Worm (Caenorhabditis elegans) whole organism, L4 larva: ENCODE measurements around the gene T15H9.5.

ENCODE experiments used
- F10B5.3 ChIP-seq: sonication (generic microtip); optimal IDR thresholded peaks from 2 replicates; lab custom pipeline; 2016; ENCODE audit warnings: mild to moderate bottlenecking, missing genetic modification characterization, missing compliant biosample characterization
- F37D6.2 ChIP-seq: sonication (generic microtip); optimal IDR thresholded peaks from 2 replicates; lab custom pipeline; 2016; ENCODE audit warnings: mild to moderate bottlenecking, missing genetic modification characterization, missing compliant biosample characterization
- F49E8.2 ChIP-seq: sonication (generic microtip); optimal IDR thresholded peaks from 2 replicates; lab custom pipeline; 2016; ENCODE audit warnings: missing compliant biosample characterization, mild to moderate bottlenecking, missing genetic modification characterization, borderline replicate concordance
- R02D3.7 ChIP-seq: fragments of 150-350 bp; sonication (generic microtip); optimal IDR thresholded peaks from 3 replicates; lab custom pipeline; 2014; ENCODE audit warnings: missing biosample characterization, missing genetic modification characterization
- T20F7.1 ChIP-seq: fragments of 200-800 bp; sonication (Bioruptor generic); optimal IDR thresholded peaks from 2 replicates; lab custom pipeline; 2018; ENCODE audit warnings: mild to moderate bottlenecking, missing genetic modification characterization, missing compliant biosample characterization
- Y105C5A.15 ChIP-seq: fragments of 200-800 bp; sonication (Bioruptor generic); IDR thresholded peaks from 2 replicates; pipeline ENCODE4 v1.3.6; 2022; ENCODE audit warnings: missing genetic modification characterization, missing compliant biosample characterization
- Y48G9A.11 ChIP-seq: fragments of 200-800 bp; sonication (Bioruptor generic); IDR thresholded peaks from 2 replicates; pipeline ENCODE4 v1.3.6; 2022; ENCODE audit warnings: missing genetic modification reagents, missing genetic modification characterization, missing compliant biosample characterization
- ZK546.5 ChIP-seq, 2 experiments: sonication (generic microtip); optimal IDR thresholded peaks; 2 replicates each; lab custom pipeline; 2017; ENCODE audit warnings: missing biosample characterization in 2 of 2, missing genetic modification characterization in 2 of 2
- ama-1 ChIP-seq: fragments of 150-350 bp; optimal IDR thresholded peaks from 2 replicates; lab custom pipeline; 2014; ENCODE audit warnings: inconsistent platforms, mixed read lengths
- ceh-28 ChIP-seq: fragments of 150-350 bp; optimal IDR thresholded peaks from 2 replicates; lab custom pipeline; 2014; ENCODE audit warnings: missing biosample characterization, missing genetic modification reagents, missing genetic modification characterization
- ceh-82 ChIP-seq: sonication (generic microtip); optimal IDR thresholded peaks from 2 replicates; lab custom pipeline; 2017; ENCODE audit warnings: missing biosample characterization, missing genetic modification characterization
- ctbp-1 ChIP-seq: fragments of 200-800 bp; sonication (Bioruptor generic); IDR thresholded peaks from 2 replicates; pipeline ENCODE4 v1.3.6; 2022; ENCODE audit warnings: missing genetic modification reagents, missing genetic modification characterization, missing compliant biosample characterization
- daf-16 ChIP-seq, 3 experiments: sonication (generic microtip); optimal IDR thresholded peaks; 2 replicates each; lab custom pipeline; 2016 to 2017; ENCODE audit warnings: missing genetic modification characterization in 3 of 3, missing genetic modification reagents in 3 of 3, mild to moderate bottlenecking in 2 of 3, missing compliant biosample characterization in 2 of 3, missing biosample characterization in 1 of 3, moderate library complexity in 1 of 3
- daf-19 ChIP-seq: fragments of 200-800 bp; sonication (Bioruptor generic); conservative IDR thresholded peaks from 2 replicates; pipeline ENCODE4 v1.3.6; 2022; ENCODE audit warnings: missing genetic modification characterization, missing compliant biosample characterization
- dmd-6 ChIP-seq: fragments of 200-800 bp; sonication (Bioruptor generic); IDR thresholded peaks from 2 replicates; pipeline ENCODE4 v1.3.6; 2022; ENCODE audit warnings: missing genetic modification reagents, missing genetic modification characterization, missing compliant biosample characterization
- dmd-9 ChIP-seq: fragments of 200-800 bp; sonication (Bioruptor generic); IDR thresholded peaks from 2 replicates; pipeline ENCODE4 v1.3.6; 2022; ENCODE audit warnings: missing genetic modification reagents, missing genetic modification characterization, missing compliant biosample characterization
- dpl-1 ChIP-seq: fragments of 150-350 bp; optimal IDR thresholded peaks from 2 replicates; lab custom pipeline; 2014; ENCODE audit warnings: missing biosample characterization, missing genetic modification reagents, missing genetic modification characterization
- dve-1 ChIP-seq: sonication (generic microtip); optimal IDR thresholded peaks from 2 replicates; lab custom pipeline; 2017; ENCODE audit warnings: antibody characterized with exemption, mild to moderate bottlenecking, missing genetic modification characterization, missing compliant biosample characterization; ENCODE audit not compliant: insufficient read depth
- egl-43 ChIP-seq: fragments of 200-800 bp; sonication (Bioruptor generic); IDR thresholded peaks from 2 replicates; pipeline ENCODE4 v1.3.6; 2022; ENCODE audit warnings: missing genetic modification reagents, missing genetic modification characterization, missing compliant biosample characterization
- hif-1 ChIP-seq, 2 experiments: sonication (generic microtip); optimal IDR thresholded peaks; 2 replicates each; lab custom pipeline; 2016 to 2017; ENCODE audit warnings: missing compliant biosample characterization in 2 of 2, missing genetic modification characterization in 2 of 2, missing genetic modification reagents in 2 of 2, missing genotype in 2 of 2, mild to moderate bottlenecking in 1 of 2
- hlh-11 ChIP-seq: fragments of 200-800 bp; sonication (Bioruptor generic); optimal IDR thresholded peaks from 2 replicates; lab custom pipeline; 2018; ENCODE audit warnings: mild to moderate bottlenecking, missing genetic modification characterization, missing compliant biosample characterization
- hlh-30 ChIP-seq: sonication (generic microtip); optimal IDR thresholded peaks from 2 replicates; lab custom pipeline; 2017; ENCODE audit warnings: antibody characterized with exemption, mild to moderate bottlenecking, missing genetic modification characterization, missing compliant biosample characterization; ENCODE audit not compliant: insufficient read depth
- hmg-1.1 ChIP-seq: fragments of 200-800 bp; sonication (Bioruptor generic); IDR thresholded peaks from 2 replicates; pipeline ENCODE4 v1.3.6; 2022; ENCODE audit warnings: missing genetic modification reagents, missing genetic modification characterization, missing compliant biosample characterization
- lim-7 ChIP-seq: fragments of 200-800 bp; sonication (Bioruptor generic); IDR thresholded peaks from 2 replicates; pipeline ENCODE4 v1.3.6; 2022; ENCODE audit warnings: missing genetic modification characterization, missing compliant biosample characterization
- lin-29 ChIP-seq: fragments of 200-800 bp; sonication (Bioruptor generic); IDR thresholded peaks from 2 replicates; pipeline ENCODE4 v1.3.6; 2022; ENCODE audit warnings: missing genetic modification reagents, missing genetic modification characterization, missing compliant biosample characterization
- lir-3 ChIP-seq: sonication (generic microtip); optimal IDR thresholded peaks from 2 replicates; lab custom pipeline; 2016; ENCODE audit warnings: mild to moderate bottlenecking, missing genetic modification characterization, missing compliant biosample characterization
- mdl-1 ChIP-seq, 2 experiments: fragments of 150-350 bp in 1 of 2; sonication (generic microtip) in 1 of 2; optimal IDR thresholded peaks; 2 replicates each; lab custom pipeline; 2014 to 2017; ENCODE audit warnings: missing biosample characterization in 2 of 2, missing genetic modification characterization in 2 of 2
- mep-1 ChIP-seq: fragments of 150-350 bp; sonication (generic microtip); optimal IDR thresholded peaks from 3 replicates; lab custom pipeline; 2014; ENCODE audit warnings: missing biosample characterization, missing genetic modification characterization
- mes-2 ChIP-seq: sonication (generic microtip); optimal IDR thresholded peaks from 2 replicates; lab custom pipeline; 2016; ENCODE audit warnings: missing genotype, mild to moderate bottlenecking, missing genetic modification characterization, missing compliant biosample characterization; ENCODE audit not compliant: poor library complexity, severe bottlenecking
- nhr-11 ChIP-seq: fragments of 150-350 bp; optimal IDR thresholded peaks from 2 replicates; lab custom pipeline; 2014; ENCODE audit warnings: missing biosample characterization, missing genetic modification characterization
- nhr-25 ChIP-seq: sonication (generic microtip); optimal IDR thresholded peaks from 2 replicates; lab custom pipeline; 2017; ENCODE audit warnings: missing genetic modification characterization, mild to moderate bottlenecking, missing compliant biosample characterization, antibody characterized with exemption, moderate library complexity, borderline replicate concordance; ENCODE audit not compliant: insufficient read depth
- nhr-28 ChIP-seq: fragments of 150-350 bp; optimal IDR thresholded peaks from 2 replicates; lab custom pipeline; 2014; ENCODE audit warnings: missing biosample characterization, missing genetic modification characterization
- nhr-48 ChIP-seq: sonication (generic microtip); optimal IDR thresholded peaks from 2 replicates; lab custom pipeline; 2016; ENCODE audit warnings: mild to moderate bottlenecking, missing genetic modification characterization, missing compliant biosample characterization
- nhr-6 ChIP-seq: fragments of 150-350 bp; optimal IDR thresholded peaks from 2 replicates; lab custom pipeline; 2014; ENCODE audit warnings: missing biosample characterization, missing genetic modification characterization
- nhr-77 ChIP-seq: fragments of 150-350 bp; optimal IDR thresholded peaks from 2 replicates; lab custom pipeline; 2014; ENCODE audit warnings: missing biosample characterization, missing genetic modification characterization
- rbr-2 ChIP-seq: sonication (generic microtip); optimal IDR thresholded peaks from 2 replicates; lab custom pipeline; 2016; ENCODE audit warnings: missing genotype, missing genetic modification characterization, missing compliant biosample characterization
- saeg-2 ChIP-seq: fragments of 200-800 bp; sonication (Bioruptor generic); IDR thresholded peaks from 2 replicates; pipeline ENCODE4 v1.3.6; 2022; ENCODE audit warnings: missing genetic modification reagents, missing genetic modification characterization, missing compliant biosample characterization
- set-16 ChIP-seq: fragments of 200-800 bp; sonication (Bioruptor generic); IDR thresholded peaks from 2 replicates; pipeline ENCODE4 v1.3.6; 2022; ENCODE audit warnings: missing genetic modification reagents, missing genetic modification characterization, missing compliant biosample characterization
- spr-1 ChIP-seq: sonication (generic microtip); optimal IDR thresholded peaks from 2 replicates; lab custom pipeline; 2016; ENCODE audit warnings: mild to moderate bottlenecking, missing genetic modification characterization, missing compliant biosample characterization
- unc-62 ChIP-seq, 3 experiments: fragments of 150-350 bp in 1 of 3; sonication (generic microtip); optimal IDR thresholded peaks in 2 of 3; peaks in 1 of 3; 1 replicate in 1 of 3; 2 replicates in 2 of 3; lab custom pipeline; 2014 to 2017; ENCODE audit warnings: missing biosample characterization in 3 of 3, missing genetic modification characterization in 3 of 3, missing genetic modification reagents in 3 of 3, missing genotype in 1 of 3
- zfp-3 ChIP-seq: fragments of 200-800 bp; sonication (Bioruptor generic); conservative IDR thresholded peaks from 2 replicates; pipeline ENCODE4 v1.3.6; 2022; ENCODE audit warnings: missing genetic modification reagents, missing genetic modification characterization, missing compliant biosample characterization
- zip-11 ChIP-seq: fragments of 200-800 bp; sonication (Bioruptor generic); IDR thresholded peaks from 2 replicates; pipeline ENCODE4 v1.3.6; 2022; ENCODE audit warnings: missing genetic modification characterization, missing compliant biosample characterization
- zip-2 ChIP-seq: fragments of 150-350 bp; optimal IDR thresholded peaks from 2 replicates; lab custom pipeline; 2014; ENCODE audit warnings: missing biosample characterization, missing genetic modification characterization
- ztf-7 ChIP-seq: fragments of 150-350 bp; optimal IDR thresholded peaks from 2 replicates; lab custom pipeline; 2014; ENCODE audit warnings: missing biosample characterization, missing genetic modification characterization

The T15H9.5 gene

DNA sequence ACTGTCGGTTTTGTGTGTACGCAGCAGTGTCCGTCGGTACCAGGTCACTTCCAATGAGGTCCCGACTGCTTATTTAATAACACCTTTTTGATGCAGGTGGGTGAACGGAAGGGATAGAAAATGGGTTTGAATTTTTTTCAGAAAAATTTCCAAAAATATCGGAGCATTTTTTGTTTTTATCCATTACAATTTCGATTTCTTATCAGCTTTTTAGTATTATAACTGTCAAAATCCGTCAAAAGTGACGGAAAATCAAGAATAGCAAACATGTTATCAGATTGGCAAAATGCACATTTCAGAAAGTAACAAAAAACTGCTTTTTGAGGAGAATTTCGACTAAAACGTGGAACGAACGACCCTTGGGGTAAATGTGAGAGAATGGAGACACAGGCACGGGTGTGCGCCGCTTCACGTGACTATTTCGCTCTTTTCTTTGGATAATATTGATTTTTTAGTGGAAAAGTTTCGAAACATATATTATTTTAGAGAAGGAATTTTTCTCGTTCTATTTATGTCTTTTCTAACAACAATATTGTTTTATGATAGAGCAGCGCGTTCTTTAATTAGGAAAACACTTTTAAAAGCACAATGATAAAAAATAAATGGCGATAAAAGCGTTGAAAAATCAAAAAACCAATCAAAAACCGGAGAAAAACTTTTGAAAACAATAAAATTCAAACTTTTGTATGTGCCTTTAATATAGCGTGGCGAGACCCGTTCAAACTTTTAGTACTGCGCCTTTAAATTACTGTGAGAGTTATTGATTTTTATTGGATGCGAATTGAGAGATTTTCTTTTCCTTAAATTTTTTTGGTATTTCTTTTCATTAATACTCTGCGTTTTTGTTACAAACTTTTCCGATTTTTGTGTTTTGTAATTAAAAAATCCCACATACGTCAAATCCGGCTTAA, 35.9 kb upstream of the T15H9.5 start, which contains the start of gene sqv-8 (continued):
- no peak for TF ChIP-seq zip-11 (GFP tag; lab: Robert Waterston, UW)
- TF ChIP-seq daf-19 (GFP tag; lab: Robert Waterston, UW) = no peak
- peak; percentile 61 for TF ChIP-seq hlh-11
- TF ChIP-seq zfp-3 (GFP tag; lab: Robert Waterston, UW) = peak; percentile 50; the same call in 1 of the 2 replicates
- peak; percentile 3 for TF ChIP-seq F49E8.2 (tag; lab: Kevin White, UChicago)
- peak in 1 of 2 experiments; percentile 84 for TF ChIP-seq unc-62 (GFP tag; optimal IDR thresholded peaks at IDR 0.05 in 1 of 2; lab: Kevin White, UChicago)
- TF ChIP-seq unc-62 (tag; optimal IDR thresholded peaks at IDR 0.05; lab: Kevin White, UChicago) = no peak
- TF ChIP-seq nhr-25 (tag; lab: Kevin White, UChicago) = no peak

DNA sequence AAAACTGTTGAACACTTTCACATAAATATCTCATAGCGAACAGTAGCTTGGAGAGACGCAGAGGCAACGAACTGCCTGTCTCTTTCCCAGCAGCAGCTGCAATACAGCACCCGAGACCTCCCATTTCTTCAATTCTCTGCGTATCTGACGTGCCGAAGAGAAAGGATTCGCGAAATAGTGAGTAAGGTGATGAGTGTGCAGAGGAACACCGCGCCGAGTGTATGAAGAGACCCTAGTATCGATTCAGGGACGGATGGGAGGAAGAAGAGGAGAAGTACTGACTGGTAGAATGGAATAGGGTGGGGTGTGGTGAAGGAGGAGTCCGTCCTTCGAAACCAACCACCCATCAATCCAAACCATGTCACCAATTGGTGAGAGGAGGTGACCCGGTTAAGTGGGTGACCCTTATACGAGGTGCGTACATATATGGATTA, 34.9 kb upstream of the T15H9.5 start:
- TF ChIP-seq mdl-1 (tag; optimal IDR thresholded peaks at IDR 0.05; lab: Kevin White, UChicago) (peak in 1 of 2 experiments; percentile 74), daf-16 (GFP tag; optimal IDR thresholded peaks at IDR 0.05; lab: Kevin White, UChicago) (no peak), daf-16 (tag; optimal IDR thresholded peaks at IDR 0.05; lab: Kevin White, UChicago) (peak; percentile 46), mes-2 (tag; lab: Kevin White, UChicago) (peak; percentile 72), ceh-28 (tag; lab: Kevin White, UChicago) (peak; percentile 76), zip-2 (tag; lab: Kevin White, UChicago) (no peak), ceh-82 (tag; lab: Kevin White, UChicago) (no peak), saeg-2 (GFP tag; lab: Robert Waterston, UW) (0 out of 2 replicates have a peak, but pooled peaks have one; percentile 44), Y48G9A.11 (GFP tag; lab: Robert Waterston, UW) (no peak), lir-3 (tag; lab: Kevin White, UChicago) (no peak), F37D6.2 (tag; lab: Kevin White, UChicago) (peak; percentile 0), T20F7.1 (peak; percentile 8), Y105C5A.15 (GFP tag; lab: Robert Waterston, UW) (no peak), nhr-28 (tag; lab: Kevin White, UChicago) (peak; percentile 81), ama-1 (lab: Kevin White, UChicago) (peak; percentile 40), lin-29 (no peak), spr-1 (peak; percentile 19), R02D3.7 (tag; lab: Kevin White, UChicago) (no peak), hlh-30 (tag; lab: Kevin White, UChicago) (peak; percentile 87), nhr-77 (tag; lab: Kevin White, UChicago) (peak; percentile 28), rbr-2 (tag; lab: Kevin White, UChicago) (peak; percentile 77), egl-43 (GFP tag; lab: Robert Waterston, UW) (peak; percentile 62), set-16 (GFP tag; lab: Robert Waterston, UW) (peak; percentile 49), ztf-7 (tag; lab: Kevin White, UChicago) (peak; percentile 2), dmd-9 (GFP tag; lab: Robert Waterston, UW) (no peak), lim-7 (GFP tag; lab: Robert Waterston, UW) (peak; percentile 39; the same call in 1 of the 2 replicates), nhr-11 (tag; lab: Kevin White, UChicago) (peak; percentile 94), hmg-1.1 (GFP tag; lab: Robert Waterston, UW) (peak; percentile 83), ZK546.5 (tag; optimal IDR thresholded peaks at IDR 0.05; lab: Kevin White, UChicago) (no peak), hif-1 (tag; optimal IDR thresholded peaks at IDR 0.05; lab: Kevin White, UChicago) (peak in 1 of 2 experiments; percentile 53), dpl-1 (GFP tag; lab: Kevin White, UChicago) (peak; percentile 14), nhr-48 (tag; lab: Kevin White, UChicago) (peak; percentile 36), F10B5.3 (tag; lab: Kevin White, UChicago) (peak; percentile 23), mep-1 (peak; percentile 86), hlh-11 (peak; percentile 93), ctbp-1 (GFP tag; lab: Robert Waterston, UW) (0 out of 2 replicates have a peak, but pooled peaks have one; percentile 30), nhr-6 (tag; lab: Kevin White, UChicago) (peak; percentile 45), dmd-6 (GFP tag; lab: Robert Waterston, UW) (peak; percentile 60), dve-1 (tag; lab: Kevin White, UChicago) (peak; percentile 67), unc-62 (GFP tag; optimal IDR thresholded peaks at IDR 0.05 in 1 of 2; lab: Kevin White, UChicago) (peak in 1 of 2 experiments; percentile 99), unc-62 (tag; optimal IDR thresholded peaks at IDR 0.05; lab: Kevin White, UChicago) (no peak)
